Worm (Caenorhabditis elegans) whole organism, L4/young adult: ENCODE data around the gene str-73.

Experiments
- W03F9.2 ChIP-seq: fragments of 150-350 bp; optimal IDR thresholded peaks from 2 replicates; lab custom pipeline; 2014; ENCODE audit warnings: missing biosample characterization, missing genetic modification characterization
- dao-5 ChIP-seq: sonication (generic microtip); optimal IDR thresholded peaks from 2 replicates; lab custom pipeline; 2016; ENCODE audit warnings: missing genotype, missing genetic modification characterization, moderate library complexity, missing compliant biosample characterization
- him-1 ChIP-seq: sonication (generic microtip); optimal IDR thresholded peaks from 2 replicates; lab custom pipeline; 2016; ENCODE audit warnings: missing genotype, missing genetic modification reagents, missing genetic modification characterization, missing compliant biosample characterization

- TF ChIP-seq dao-5 (tag; lab: Kevin White, UChicago) (no peak), him-1 (no peak), W03F9.2 (tag; lab: Kevin White, UChicago) (no peak)
Measured at ce11 chrV:16403974-16404373, 26.1 kb upstream of the str-73 start, which contains the start of gene syp-1.
